Worm (Caenorhabditis elegans) whole organism, L1 larva: Measurements from ENCODE around the gene C43H6.4.

Source experiments
- F16B12.6 ChIP-seq: fragments of 150-350 bp; optimal IDR thresholded peaks from 2 replicates; lab custom pipeline; 2014; ENCODE audit warnings: missing biosample characterization, missing genetic modification characterization
- aha-1 ChIP-seq: fragments of 150-350 bp; optimal IDR thresholded peaks from 2 replicates; lab custom pipeline; 2014; ENCODE audit warnings: missing biosample characterization, missing genetic modification characterization
- aly-2 ChIP-seq: fragments of 150-350 bp; optimal IDR thresholded peaks from 2 replicates; lab custom pipeline; 2014; ENCODE audit warnings: missing biosample characterization, missing genetic modification characterization
- ama-1 ChIP-seq: fragments of 150-350 bp; optimal IDR thresholded peaks from 2 replicates; lab custom pipeline; 2014
- blmp-1 ChIP-seq: fragments of 150-350 bp; optimal IDR thresholded peaks from 2 replicates; lab custom pipeline; 2014; ENCODE audit warnings: missing biosample characterization, missing genetic modification characterization
- ceh-63 ChIP-seq: fragments of 200-800 bp; sonication (Bioruptor generic); optimal IDR thresholded peaks from 2 replicates; lab custom pipeline; 2018; ENCODE audit warnings: mild to moderate bottlenecking, missing genetic modification characterization, missing compliant biosample characterization
- ceh-82 ChIP-seq, 3 experiments: fragments of 150-350 bp in 1 of 3; sonication (generic microtip) in 2 of 3; optimal IDR thresholded peaks; 2 replicates each; lab custom pipeline; 2014 to 2017; ENCODE audit warnings: missing biosample characterization in 3 of 3, missing genetic modification characterization in 3 of 3
- dpl-1 ChIP-seq, 3 experiments: fragments of 150-350 bp in 2 of 3; sonication (generic microtip) in 1 of 3; optimal IDR thresholded peaks; 2 replicates each; lab custom pipeline; 2014 to 2017; ENCODE audit warnings: missing biosample characterization in 3 of 3, missing genetic modification characterization in 3 of 3, missing genetic modification reagents in 3 of 3
- dsc-1 ChIP-seq: sonication (generic microtip); optimal IDR thresholded peaks from 2 replicates; lab custom pipeline; 2016; ENCODE audit warnings: mild to moderate bottlenecking, missing genetic modification characterization, missing compliant biosample characterization
- efl-1 ChIP-seq, 4 experiments: fragments of 150-350 bp; optimal IDR thresholded peaks in 3 of 4; peaks in 1 of 4; 1 replicate in 1 of 4; 2 replicates in 3 of 4; lab custom pipeline; 2014; ENCODE audit warnings: missing biosample characterization in 2 of 4, missing genetic modification characterization in 2 of 4, missing genetic modification reagents in 2 of 4
- egl-13 ChIP-seq: sonication (generic microtip); optimal IDR thresholded peaks from 2 replicates; lab custom pipeline; 2016; ENCODE audit warnings: missing genotype, missing genetic modification reagents, missing genetic modification characterization, missing compliant biosample characterization
- egl-27 ChIP-seq, 2 experiments: fragments of 150-350 bp in 1 of 2; sonication (generic microtip); optimal IDR thresholded peaks; 3 replicates each; lab custom pipeline; 2017 to 2018; ENCODE audit warnings: missing biosample characterization in 2 of 2, missing genetic modification characterization in 2 of 2, missing genetic modification reagents in 2 of 2
- elt-3 ChIP-seq, 6 experiments: fragments of 150-350 bp in 1 of 6; sonication (generic microtip); optimal IDR thresholded peaks; 2 replicates each; lab custom pipeline; 2017 to 2018; ENCODE audit warnings: missing biosample characterization in 6 of 6, missing genetic modification characterization in 6 of 6, inconsistent platforms in 1 of 6
- irx-1 ChIP-seq: sonication (generic microtip); optimal IDR thresholded peaks from 2 replicates; lab custom pipeline; 2016; ENCODE audit warnings: missing genetic modification characterization, missing compliant biosample characterization
- jun-1 ChIP-seq: fragments of 150-350 bp; optimal IDR thresholded peaks from 2 replicates; lab custom pipeline; 2014; ENCODE audit warnings: missing biosample characterization, missing genetic modification reagents, missing genetic modification characterization
- lin-13 ChIP-seq: fragments of 150-350 bp; optimal IDR thresholded peaks from 2 replicates; lab custom pipeline; 2014; ENCODE audit warnings: missing biosample characterization, missing genetic modification reagents, missing genetic modification characterization
- lin-14 ChIP-seq: fragments of 200-800 bp; sonication (Bioruptor generic); optimal IDR thresholded peaks from 2 replicates; lab custom pipeline; 2018; ENCODE audit warnings: mild to moderate bottlenecking, missing genetic modification characterization, moderate library complexity, missing compliant biosample characterization
- lin-15B ChIP-seq: fragments of 150-350 bp; sonication (generic microtip); optimal IDR thresholded peaks from 3 replicates; lab custom pipeline; 2014; ENCODE audit warnings: missing biosample characterization, missing genetic modification characterization
- lin-35 ChIP-seq, 2 experiments: fragments of 150-350 bp; optimal IDR thresholded peaks; 2 replicates each; lab custom pipeline; 2014; ENCODE audit warnings: missing biosample characterization in 2 of 2, missing genetic modification characterization in 2 of 2, missing genetic modification reagents in 2 of 2
- lin-39 ChIP-seq: fragments of 150-350 bp; optimal IDR thresholded peaks from 2 replicates; lab custom pipeline; 2014; ENCODE audit warnings: missing biosample characterization, missing genetic modification reagents, missing genetic modification characterization
- lsy-2 ChIP-seq, 2 experiments: fragments of 150-350 bp; optimal IDR thresholded peaks; 2 replicates each; lab custom pipeline; 2014; ENCODE audit warnings: missing biosample characterization in 2 of 2, missing genetic modification characterization in 2 of 2
- mab-9 ChIP-seq: fragments of 200-800 bp; sonication (Bioruptor generic); IDR thresholded peaks from 2 replicates; pipeline ENCODE4 v1.3.6; 2022; ENCODE audit warnings: missing genetic modification reagents, missing genetic modification characterization, missing compliant biosample characterization
- mdl-1 ChIP-seq, 2 experiments: fragments of 150-350 bp; optimal IDR thresholded peaks; 2 replicates each; lab custom pipeline; 2014 to 2017; ENCODE audit warnings: missing biosample characterization in 2 of 2, missing genetic modification characterization in 2 of 2, inconsistent platforms in 1 of 2
- mep-1 ChIP-seq: fragments of 150-350 bp; optimal IDR thresholded peaks from 2 replicates; lab custom pipeline; 2014; ENCODE audit warnings: missing biosample characterization, missing genetic modification characterization
- nhr-19 ChIP-seq: fragments of 200-800 bp; sonication (Bioruptor generic); conservative IDR thresholded peaks from 2 replicates; pipeline ENCODE4 v1.3.6; 2022; ENCODE audit warnings: missing genetic modification characterization, missing compliant biosample characterization
- nhr-20 ChIP-seq: sonication (generic microtip); optimal IDR thresholded peaks from 2 replicates; lab custom pipeline; 2016; ENCODE audit warnings: mild to moderate bottlenecking, missing genetic modification characterization, missing compliant biosample characterization
- nhr-237 ChIP-seq: fragments of 150-350 bp; optimal IDR thresholded peaks from 2 replicates; lab custom pipeline; 2014; ENCODE audit warnings: missing biosample characterization, missing genetic modification characterization
- nhr-28 ChIP-seq: fragments of 150-350 bp; optimal IDR thresholded peaks from 2 replicates; lab custom pipeline; 2014; ENCODE audit warnings: missing biosample characterization, missing genetic modification characterization
- nhr-47 ChIP-seq: sonication (generic microtip); optimal IDR thresholded peaks from 2 replicates; lab custom pipeline; 2016; ENCODE audit warnings: mild to moderate bottlenecking, missing genetic modification characterization, moderate library complexity, missing compliant biosample characterization
- nhr-71 ChIP-seq: sonication (generic microtip); optimal IDR thresholded peaks from 2 replicates; lab custom pipeline; 2016; ENCODE audit warnings: mild to moderate bottlenecking, missing genetic modification characterization, moderate library complexity, missing compliant biosample characterization
- nhr-84 ChIP-seq: sonication (generic microtip); optimal IDR thresholded peaks from 2 replicates; lab custom pipeline; 2017; ENCODE audit warnings: missing biosample characterization, missing genetic modification characterization
- pag-3 ChIP-seq: sonication (generic microtip); optimal IDR thresholded peaks from 2 replicates; lab custom pipeline; 2017; ENCODE audit warnings: missing genetic modification characterization, mild to moderate bottlenecking, missing compliant biosample characterization, antibody characterized with exemption, borderline replicate concordance; ENCODE audit not compliant: insufficient read depth
- rnt-1 ChIP-seq: sonication (generic microtip); optimal IDR thresholded peaks from 2 replicates; lab custom pipeline; 2016; ENCODE audit warnings: mild to moderate bottlenecking, missing genetic modification characterization, moderate library complexity, missing compliant biosample characterization
- skn-1 ChIP-seq: fragments of 150-350 bp; optimal IDR thresholded peaks from 2 replicates; lab custom pipeline; 2014; ENCODE audit warnings: missing biosample characterization, missing genetic modification characterization
- snu-23 ChIP-seq: sonication (generic microtip); optimal IDR thresholded peaks from 2 replicates; lab custom pipeline; 2016; ENCODE audit warnings: missing genetic modification characterization, missing compliant biosample characterization
- sox-4 ChIP-seq: sonication (generic microtip); optimal IDR thresholded peaks from 2 replicates; lab custom pipeline; 2016; ENCODE audit warnings: missing genetic modification characterization, missing compliant biosample characterization
- swsn-7 ChIP-seq: sonication (generic microtip); optimal IDR thresholded peaks from 2 replicates; lab custom pipeline; 2016; ENCODE audit warnings: missing genetic modification characterization, missing compliant biosample characterization
- tbx-2 ChIP-seq: sonication (generic microtip); optimal IDR thresholded peaks from 2 replicates; lab custom pipeline; 2016; ENCODE audit warnings: missing genetic modification characterization, missing compliant biosample characterization
- unc-86 ChIP-seq: sonication (generic microtip); optimal IDR thresholded peaks from 2 replicates; lab custom pipeline; 2016; ENCODE audit warnings: missing genetic modification characterization, missing compliant biosample characterization
- vab-15 ChIP-seq: sonication (generic microtip); optimal IDR thresholded peaks from 2 replicates; lab custom pipeline; 2017; ENCODE audit warnings: missing genotype, mild to moderate bottlenecking, missing genetic modification characterization, missing compliant biosample characterization

C43H6.4 gene

ce11 chrX:2432459-2432858 lies 28.6 kb downstream of the C43H6.4 start:
- TF ChIP-seq lsy-2 (tag; optimal IDR thresholded peaks at IDR 0.05; lab: Kevin White, UChicago) = peak; percentile 13 to 52
- TF ChIP-seq nhr-28 (tag; lab: Kevin White, UChicago) = no peak
- no peak for TF ChIP-seq nhr-19 (GFP tag; lab: Robert Waterston, UW)
- peak; percentile 39 for TF ChIP-seq dsc-1 (tag; lab: Kevin White, UChicago)
- TF ChIP-seq elt-3 (tag; optimal IDR thresholded peaks at IDR 0.05; lab: Kevin White, UChicago) = peak in 1 of 6 experiments; percentile 19
- no peak for TF ChIP-seq ceh-63 (GFP tag; lab: Kevin White, UChicago)
- TF ChIP-seq lin-14 (GFP tag; lab: Kevin White, UChicago) = peak; percentile 93
- peak; percentile 44 for TF ChIP-seq swsn-7 (tag; lab: Kevin White, UChicago)
- TF ChIP-seq blmp-1 (tag; lab: Kevin White, UChicago) = peak; percentile 95
- peak in 1 of 2 experiments; percentile 48 for TF ChIP-seq lin-35 (GFP tag; optimal IDR thresholded peaks at IDR 0.05; lab: Kevin White, UChicago)
- TF ChIP-seq ama-1 (lab: Kevin White, UChicago) = no peak
- peak; percentile 52 for TF ChIP-seq nhr-20 (tag; lab: Kevin White, UChicago)
- TF ChIP-seq mep-1 = peak; percentile 82
- no peak for TF ChIP-seq nhr-237 (tag; lab: Kevin White, UChicago)
- TF ChIP-seq lin-15B (tag; lab: Kevin White, UChicago) = no peak
- no peak for TF ChIP-seq lin-13 (GFP tag; lab: Kevin White, UChicago)
- no peak for TF ChIP-seq lin-39 (tag; lab: Kevin White, UChicago)
- no peak for TF ChIP-seq sox-4 (tag; lab: Kevin White, UChicago)
- TF ChIP-seq jun-1 (tag; lab: Kevin White, UChicago) = peak; percentile 1
- TF ChIP-seq skn-1 (tag; lab: Kevin White, UChicago) = peak; percentile 95
- TF ChIP-seq vab-15 (tag; lab: Kevin White, UChicago) = no peak
- TF ChIP-seq ceh-82 (tag; optimal IDR thresholded peaks at IDR 0.05; lab: Kevin White, UChicago) = peak; percentile 4 to 41 (median 25)
- TF ChIP-seq F16B12.6 = no peak
- no peak for TF ChIP-seq nhr-84
- TF ChIP-seq snu-23 = peak; percentile 67
- TF ChIP-seq aha-1 (tag; lab: Kevin White, UChicago) = no peak
- peak; percentile 52 for TF ChIP-seq rnt-1 (tag; lab: Kevin White, UChicago)
- peak; percentile 27 for TF ChIP-seq irx-1 (tag; lab: Kevin White, UChicago)
- no peak for TF ChIP-seq egl-13 (tag; lab: Kevin White, UChicago)
- peak; percentile 54 for TF ChIP-seq nhr-71 (tag; lab: Kevin White, UChicago)
- peak; percentile 28 for TF ChIP-seq tbx-2 (tag; lab: Kevin White, UChicago)
- TF ChIP-seq egl-27 (tag; optimal IDR thresholded peaks at IDR 0.05; lab: Kevin White, UChicago) = peak in 1 of 2 experiments; percentile 7
- TF ChIP-seq unc-86 (tag; lab: Kevin White, UChicago) = no peak
- TF ChIP-seq mdl-1 (tag; optimal IDR thresholded peaks at IDR 0.05; lab: Kevin White, UChicago) = peak in 1 of 2 experiments; percentile 31
- TF ChIP-seq pag-3 (tag; lab: Kevin White, UChicago) = no peak
- peak; percentile 30 for TF ChIP-seq nhr-47 (tag; lab: Kevin White, UChicago)
- TF ChIP-seq dpl-1 (GFP tag; optimal IDR thresholded peaks at IDR 0.05; lab: Kevin White, UChicago) = peak in 1 of 3 experiments; percentile 8

ce11 chrX:2433805-2434204 lies 30.0 kb downstream of the C43H6.4 start:
- TF ChIP-seq mab-9 (no peak), egl-27 (tag; optimal IDR thresholded peaks at IDR 0.05; lab: Kevin White, UChicago) (no peak), tbx-2 (tag; lab: Kevin White, UChicago) (no peak), dpl-1 (GFP tag; optimal IDR thresholded peaks at IDR 0.05; lab: Kevin White, UChicago) (no peak)

- TF ChIP-seq aly-2 (no peak), lin-35 (GFP tag; optimal IDR thresholded peaks at IDR 0.05; lab: Kevin White, UChicago) (no peak), mep-1 (no peak), blmp-1 (tag; lab: Kevin White, UChicago) (peak; percentile 75), efl-1 (optimal IDR thresholded peaks at IDR 0.05; lab: Kevin White, UChicago) (no peak), efl-1 (GFP tag; optimal IDR thresholded peaks at IDR 0.05 in 1 of 2; lab: Kevin White, UChicago) (no peak)
These were observed 31.5 kb downstream of the C43H6.4 start for ce11 chrX:2435353-2435752.
